In genomic region chrX:10580459-10581103, dm6 we compare ENCODE assay signal across 3 fruit fly cellular contexts.
TF ChIP-seq lines count a peak whose summit lies in the region.

No protein-coding gene starts in this region.

- TF ChIP-seq CTCF in whole organism, embryonic (GFP tag; optimal IDR thresholded peaks at IDR 0.05; lab: Kevin White, UChicago), result no peak

TF ChIP-seq in whole organism, embryonic, 481 proteins besides CTCF, POLR2A, EP300 and RAD21:
- TF ChIP-seq nom (GFP tag; optimal IDR thresholded peaks at IDR 0.05; lab: Kevin White, UChicago), result peak; percentile 10
- peak in 1 of 2 experiments; percentile 5 for TF ChIP-seq Pdp1 (GFP tag; optimal IDR thresholded peaks at IDR 0.05; lab: Kevin White, UChicago)
- TF ChIP-seq CG9817 (tag; optimal IDR thresholded peaks at IDR 0.05; lab: Kevin White, UChicago), result no peak
- no peak for TF ChIP-seq CG8281 (tag; optimal IDR thresholded peaks at IDR 0.05; lab: Kevin White, UChicago)
- TF ChIP-seq CG12769 (tag; optimal IDR thresholded peaks at IDR 0.05; lab: Kevin White, UChicago), result peak; percentile 18

TF ChIP-seq in whole organism, prepupa, 60 proteins besides CTCF, POLR2A, EP300 and RAD21 (continues in another document):
- TF ChIP-seq Ets96B (tag; optimal IDR thresholded peaks at IDR 0.05; lab: Kevin White, UChicago) (peak; percentile 38), Eip93F (GFP tag; optimal IDR thresholded peaks at IDR 0.05; lab: Kevin White, UChicago) (no peak), net (GFP tag; optimal IDR thresholded peaks at IDR 0.05; lab: Kevin White, UChicago) (peak; percentile 14), CG3032 (tag; optimal IDR thresholded peaks at IDR 0.05; lab: Kevin White, UChicago) (peak; percentile 43), CG32006 (GFP tag; optimal IDR thresholded peaks at IDR 0.05; lab: Kevin White, UChicago) (peak; percentile 20), dac (GFP tag; optimal IDR thresholded peaks at IDR 0.05; lab: Kevin White, UChicago) (no peak), Ets21C (GFP tag; optimal IDR thresholded peaks at IDR 0.05; lab: Kevin White, UChicago) (no peak), Blimp-1 (GFP tag; optimal IDR thresholded peaks at IDR 0.05; lab: Kevin White, UChicago) (no peak), Hr39 (GFP tag; optimal IDR thresholded peaks at IDR 0.05; lab: Kevin White, UChicago) (no peak), eg (GFP tag; IDR thresholded peaks at IDR 0.05; lab: Robert Waterston, UW) (0 out of 3 replicates have a peak, but pooled peaks have one; percentile 12), CG10669 (GFP tag; optimal IDR thresholded peaks at IDR 0.05; lab: Kevin White, UChicago) (peak; percentile 62), CG11902 (GFP tag; optimal IDR thresholded peaks at IDR 0.05; lab: Kevin White, UChicago) (no peak), CG34406 (GFP tag; optimal IDR thresholded peaks at IDR 0.05; lab: Kevin White, UChicago) (peak; percentile 33), OdsH (GFP tag; optimal IDR thresholded peaks at IDR 0.05; lab: Kevin White, UChicago) (peak; percentile 31), salr (GFP tag; optimal IDR thresholded peaks at IDR 0.05; lab: Kevin White, UChicago) (peak in 1 of 2 experiments; percentile 19), svp (GFP tag; lab: Kevin White, UChicago) (peak; percentile 98), Sox102F (GFP tag; optimal IDR thresholded peaks at IDR 0.05; lab: Kevin White, UChicago) (no peak), CG16779 (tag; optimal IDR thresholded peaks at IDR 0.05; lab: Kevin White, UChicago) (no peak), CG4318 (GFP tag; optimal IDR thresholded peaks at IDR 0.05; lab: Kevin White, UChicago) (no peak), acj6 (GFP tag; optimal IDR thresholded peaks at IDR 0.05; lab: Kevin White, UChicago) (peak; percentile 38), CG10631 (GFP tag; optimal IDR thresholded peaks at IDR 0.05; lab: Kevin White, UChicago) (peak; percentile 30), CG9139 (GFP tag; optimal IDR thresholded peaks at IDR 0.05; lab: Kevin White, UChicago) (no peak), CG6163 (GFP tag; IDR thresholded peaks at IDR 0.05; lab: Robert Waterston, UW) (peak; percentile 35; the same call in 1 of the 3 replicates), pdm3 (GFP tag; optimal IDR thresholded peaks at IDR 0.05; lab: Kevin White, UChicago) (peak; percentile 34), Met (GFP tag; optimal IDR thresholded peaks at IDR 0.05; lab: Kevin White, UChicago) (no peak), CG8319 (GFP tag; optimal IDR thresholded peaks at IDR 0.05; lab: Kevin White, UChicago) (no peak), esn (GFP tag; optimal IDR thresholded peaks at IDR 0.05; lab: Kevin White, UChicago) (no peak), CG6276 (GFP tag; optimal IDR thresholded peaks at IDR 0.05; lab: Kevin White, UChicago) (no peak), Lpt (GFP tag; optimal IDR thresholded peaks at IDR 0.05; lab: Kevin White, UChicago) (no peak), CG15336 (GFP tag; IDR thresholded peaks at IDR 0.05; lab: Robert Waterston, UW) (no peak), CG31627 (GFP tag; optimal IDR thresholded peaks at IDR 0.05; lab: Kevin White, UChicago) (no peak), Hr4 (GFP tag; optimal IDR thresholded peaks at IDR 0.05; lab: Kevin White, UChicago) (peak; percentile 20), cyc (GFP tag; optimal IDR thresholded peaks at IDR 0.05; lab: Kevin White, UChicago) (no peak), Sox14 (GFP tag; optimal IDR thresholded peaks at IDR 0.05; lab: Kevin White, UChicago) (peak; percentile 7), achi (GFP tag; optimal IDR thresholded peaks at IDR 0.05; lab: Kevin White, UChicago) (peak; percentile 18), ss (GFP tag; optimal IDR thresholded peaks at IDR 0.05; lab: Kevin White, UChicago) (peak; percentile 22 to 50), CG7368 (GFP tag; optimal IDR thresholded peaks at IDR 0.05; lab: Kevin White, UChicago) (peak; percentile 29), topi (GFP tag; optimal IDR thresholded peaks at IDR 0.05; lab: Kevin White, UChicago) (no peak), spab (GFP tag; optimal IDR thresholded peaks at IDR 0.05; lab: Kevin White, UChicago) (peak; percentile 15), CG6808 (GFP tag; optimal IDR thresholded peaks at IDR 0.05; lab: Kevin White, UChicago) (no peak), CG11294 (GFP tag; IDR thresholded peaks at IDR 0.05; lab: Robert Waterston, UW) (no peak), Smox (GFP tag; optimal IDR thresholded peaks at IDR 0.05; lab: Kevin White, UChicago) (peak; percentile 8), Eip75B (GFP tag; optimal IDR thresholded peaks at IDR 0.05; lab: Kevin White, UChicago) (no peak), Eip78C (GFP tag; lab: Kevin White, UChicago) (peak; percentile 87)

TF ChIP-seq in whole organism, pupa, 21 proteins besides CTCF, POLR2A, EP300 and RAD21:
- TF ChIP-seq fd96Ca (GFP tag; IDR thresholded peaks at IDR 0.05; lab: Robert Waterston, UW) (no peak), CG17806 (tag; optimal IDR thresholded peaks at IDR 0.05; lab: Kevin White, UChicago) (peak; percentile 30), gl (tag; optimal IDR thresholded peaks at IDR 0.05; lab: Kevin White, UChicago) (peak; percentile 7), CG9948 (tag; optimal IDR thresholded peaks at IDR 0.05; lab: Kevin White, UChicago) (peak; percentile 41), CG14655 (GFP tag; optimal IDR thresholded peaks at IDR 0.05; lab: Kevin White, UChicago) (peak; percentile 41), CG8301 (tag; optimal IDR thresholded peaks at IDR 0.05; lab: Kevin White, UChicago) (peak; percentile 17), EcR (GFP tag; optimal IDR thresholded peaks at IDR 0.05; lab: Kevin White, UChicago) (peak; percentile 43), D1 (tag; optimal IDR thresholded peaks at IDR 0.05; lab: Kevin White, UChicago) (no peak), CG15710 (tag; optimal IDR thresholded peaks at IDR 0.05; lab: Kevin White, UChicago) (peak; percentile 49), Ets98B (GFP tag; IDR thresholded peaks at IDR 0.05; lab: Robert Waterston, UW) (no peak), CG8159 (tag; optimal IDR thresholded peaks at IDR 0.05; lab: Kevin White, UChicago) (peak; percentile 64), CG34367 (tag; optimal IDR thresholded peaks at IDR 0.05; lab: Kevin White, UChicago) (peak; percentile 5), Pif1A (GFP tag; optimal IDR thresholded peaks at IDR 0.05; lab: Kevin White, UChicago) (peak; percentile 52), CG13204 (GFP tag; optimal IDR thresholded peaks at IDR 0.05; lab: Kevin White, UChicago) (peak; percentile 17)
TF ChIP-seq in whole organism, pupa: peak in this region for 11.
